Worm (Caenorhabditis elegans) whole organism, late embryonic: ENCODE data around the gene set-25.
A peak's percentile ranks its signal among the peaks of the same experiment; 100 is the strongest.

Source experiments
- C38D4.7 ChIP-seq: fragments of 200-800 bp; sonication (Bioruptor generic); optimal IDR thresholded peaks from 2 replicates; lab custom pipeline; 2018; ENCODE audit warnings: mild to moderate bottlenecking, missing genetic modification characterization, moderate library complexity, missing compliant biosample characterization
- T23F11.4 ChIP-seq: fragments of 200-800 bp; sonication (Bioruptor generic); optimal IDR thresholded peaks from 2 replicates; lab custom pipeline; 2018; ENCODE audit warnings: mild to moderate bottlenecking, missing genetic modification characterization, missing compliant biosample characterization
- ahr-1 ChIP-seq: sonication (generic microtip); optimal IDR thresholded peaks from 2 replicates; lab custom pipeline; 2016; ENCODE audit warnings: missing genetic modification characterization, missing compliant biosample characterization
- ama-1 ChIP-seq: fragments of 150-350 bp; optimal IDR thresholded peaks from 2 replicates; lab custom pipeline; 2014
- ceh-14 ChIP-seq: sonication (generic microtip); optimal IDR thresholded peaks from 2 replicates; lab custom pipeline; 2016; ENCODE audit warnings: missing genotype, missing genetic modification characterization, missing compliant biosample characterization
- ceh-2 ChIP-seq: sonication (generic microtip); optimal IDR thresholded peaks from 2 replicates; lab custom pipeline; 2016; ENCODE audit warnings: missing genotype, missing genetic modification characterization, missing compliant biosample characterization
- ceh-30 ChIP-seq: fragments of 150-350 bp; optimal IDR thresholded peaks from 2 replicates; lab custom pipeline; 2014; ENCODE audit warnings: missing biosample characterization, missing genetic modification characterization
- ceh-31 ChIP-seq: sonication (generic microtip); optimal IDR thresholded peaks from 2 replicates; lab custom pipeline; 2016; ENCODE audit warnings: missing genetic modification characterization, missing compliant biosample characterization
- ceh-34 ChIP-seq: sonication (generic microtip); optimal IDR thresholded peaks from 2 replicates; lab custom pipeline; 2016; ENCODE audit warnings: mild to moderate bottlenecking, missing genetic modification characterization, missing compliant biosample characterization
- ceh-45 ChIP-seq: fragments of 200-800 bp; sonication (Bioruptor generic); IDR thresholded peaks from 2 replicates; pipeline ENCODE4 v1.3.6; 2022; ENCODE audit warnings: missing genetic modification reagents, missing genetic modification characterization, missing compliant biosample characterization
- ceh-6 ChIP-seq: fragments of 200-800 bp; sonication (Bioruptor generic); optimal IDR thresholded peaks from 2 replicates; lab custom pipeline; 2018; ENCODE audit warnings: mild to moderate bottlenecking, missing genetic modification characterization, missing compliant biosample characterization
- dve-1 ChIP-seq: sonication (generic microtip); optimal IDR thresholded peaks from 2 replicates; lab custom pipeline; 2017; ENCODE audit warnings: antibody characterized with exemption, mild to moderate bottlenecking, missing genetic modification characterization, missing compliant biosample characterization
- elt-2 ChIP-seq: sonication (generic microtip); optimal IDR thresholded peaks from 2 replicates; lab custom pipeline; 2016; ENCODE audit warnings: missing genetic modification reagents, missing genetic modification characterization, missing compliant biosample characterization
- eyg-1 ChIP-seq: sonication (generic microtip); optimal IDR thresholded peaks from 2 replicates; lab custom pipeline; 2016; ENCODE audit warnings: missing genotype, missing genetic modification characterization, missing compliant biosample characterization
- fax-1 ChIP-seq: sonication (generic microtip); optimal IDR thresholded peaks from 2 replicates; lab custom pipeline; 2016; ENCODE audit warnings: missing genotype, missing genetic modification characterization, missing compliant biosample characterization
- fkh-6 ChIP-seq: sonication (generic microtip); optimal IDR thresholded peaks from 2 replicates; lab custom pipeline; 2016; ENCODE audit warnings: missing genetic modification characterization, missing compliant biosample characterization
- gmeb-2 ChIP-seq: sonication (generic microtip); optimal IDR thresholded peaks from 2 replicates; lab custom pipeline; 2016; ENCODE audit warnings: missing genetic modification characterization, inconsistent platforms, missing compliant biosample characterization
- hlh-13 ChIP-seq: fragments of 200-800 bp; sonication (Bioruptor generic); optimal IDR thresholded peaks from 2 replicates; lab custom pipeline; 2018; ENCODE audit warnings: mild to moderate bottlenecking, missing genetic modification characterization, missing compliant biosample characterization
- hlh-6 ChIP-seq: sonication (generic microtip); optimal IDR thresholded peaks from 2 replicates; lab custom pipeline; 2016; ENCODE audit warnings: missing genotype, missing genetic modification characterization, missing compliant biosample characterization
- hlh-8 ChIP-seq: sonication (generic microtip); optimal IDR thresholded peaks from 2 replicates; lab custom pipeline; 2016; ENCODE audit warnings: missing genotype, missing genetic modification characterization, missing compliant biosample characterization
- madf-2 ChIP-seq: sonication (generic microtip); optimal IDR thresholded peaks from 2 replicates; lab custom pipeline; 2017; ENCODE audit warnings: missing genetic modification characterization, missing compliant biosample characterization
- nfya-1 ChIP-seq: sonication (generic microtip); optimal IDR thresholded peaks from 2 replicates; lab custom pipeline; 2017; ENCODE audit warnings: missing genetic modification characterization, mild to moderate bottlenecking, missing compliant biosample characterization, antibody characterized with exemption, moderate library complexity
- npax-4 ChIP-seq: sonication (generic microtip); optimal IDR thresholded peaks from 2 replicates; lab custom pipeline; 2016; ENCODE audit warnings: missing genetic modification characterization, missing compliant biosample characterization
- odd-2 ChIP-seq: sonication (generic microtip); optimal IDR thresholded peaks from 2 replicates; lab custom pipeline; 2017; ENCODE audit warnings: antibody characterized with exemption, mild to moderate bottlenecking, missing genetic modification characterization, missing compliant biosample characterization
- pat-9 ChIP-seq: fragments of 200-800 bp; sonication (Bioruptor generic); optimal IDR thresholded peaks from 2 replicates; lab custom pipeline; 2018; ENCODE audit warnings: mild to moderate bottlenecking, missing genetic modification characterization, moderate library complexity, missing compliant biosample characterization
- pax-1 ChIP-seq: fragments of 150-350 bp; optimal IDR thresholded peaks from 2 replicates; lab custom pipeline; 2014; ENCODE audit warnings: missing biosample characterization, missing genetic modification characterization
- pqm-1 ChIP-seq: sonication (generic microtip); optimal IDR thresholded peaks from 2 replicates; lab custom pipeline; 2016; ENCODE audit warnings: missing genetic modification characterization, missing compliant biosample characterization
- pros-1 ChIP-seq: fragments of 150-350 bp; optimal IDR thresholded peaks from 2 replicates; lab custom pipeline; 2014; ENCODE audit warnings: missing biosample characterization, missing genetic modification reagents, missing genetic modification characterization
- sox-2 ChIP-seq: fragments of 200-800 bp; sonication (Bioruptor generic); IDR thresholded peaks from 2 replicates; pipeline ENCODE4 v1.3.6; 2022; ENCODE audit warnings: missing genetic modification reagents, missing genetic modification characterization, missing compliant biosample characterization
- syd-9 ChIP-seq: sonication (generic microtip); optimal IDR thresholded peaks from 2 replicates; lab custom pipeline; 2016; ENCODE audit warnings: mild to moderate bottlenecking, missing genetic modification characterization, moderate library complexity, missing compliant biosample characterization
- tbx-2 ChIP-seq: sonication (generic microtip); optimal IDR thresholded peaks from 2 replicates; lab custom pipeline; 2016; ENCODE audit warnings: missing genetic modification characterization, missing compliant biosample characterization
- unc-42 ChIP-seq: sonication (generic microtip); optimal IDR thresholded peaks from 2 replicates; lab custom pipeline; 2016; ENCODE audit warnings: missing genotype, missing genetic modification characterization, missing compliant biosample characterization
- unc-55 ChIP-seq: sonication (generic microtip); optimal IDR thresholded peaks from 2 replicates; lab custom pipeline; 2017; ENCODE audit warnings: missing biosample characterization, missing genetic modification reagents, missing genetic modification characterization

The set-25 gene

ce11 chrIII:13307107-13307506 lies 14.2 kb upstream of the set-25 start, which contains the start of the genes klp-19 and slc-36.1:
TSS of gene klp-19 (minus strand) at chrIII:13307259.
TSS of gene slc-36.1 (plus strand) at chrIII:13307502.
- no peak for TF ChIP-seq madf-2 (tag; lab: Kevin White, UChicago)
- peak; percentile 42 for TF ChIP-seq nfya-1
- peak; percentile 78 for TF ChIP-seq unc-42 (tag; lab: Kevin White, UChicago)
- peak; percentile 12 for TF ChIP-seq ceh-31 (tag; lab: Kevin White, UChicago)
- no peak for TF ChIP-seq hlh-8 (tag; lab: Kevin White, UChicago)
- TF ChIP-seq ceh-14 = no peak
- TF ChIP-seq dve-1 = no peak
- TF ChIP-seq pax-1 (tag; lab: Kevin White, UChicago) = no peak
- no peak for TF ChIP-seq C38D4.7 (GFP tag; lab: Kevin White, UChicago)
- no peak for TF ChIP-seq odd-2 (tag; lab: Kevin White, UChicago)
- TF ChIP-seq tbx-2 = no peak
- TF ChIP-seq ceh-34 = peak; percentile 12
- no peak for TF ChIP-seq ceh-45 (GFP tag; lab: Robert Waterston, UW)
- no peak for TF ChIP-seq fax-1

- TF ChIP-seq tbx-2 (no peak), T23F11.4 (no peak), hlh-8 (tag; lab: Kevin White, UChicago) (no peak), ceh-6 (GFP tag; lab: Kevin White, UChicago) (no peak), ahr-1 (tag; lab: Kevin White, UChicago) (no peak), pax-1 (tag; lab: Kevin White, UChicago) (no peak), unc-55 (GFP tag; lab: Kevin White, UChicago) (no peak), ceh-2 (tag; lab: Kevin White, UChicago) (no peak), ceh-34 (no peak), hlh-13 (GFP tag; lab: Kevin White, UChicago) (no peak), ceh-14 (no peak), sox-2 (GFP tag; lab: Robert Waterston, UW) (no peak), eyg-1 (tag; lab: Kevin White, UChicago) (no peak), pat-9 (tag; lab: Kevin White, UChicago) (no peak), fax-1 (no peak), gmeb-2 (no peak), madf-2 (tag; lab: Kevin White, UChicago) (no peak), hlh-6 (tag; lab: Kevin White, UChicago) (no peak), C38D4.7 (GFP tag; lab: Kevin White, UChicago) (no peak), unc-42 (tag; lab: Kevin White, UChicago) (no peak)
These were observed 12.6 kb upstream of the set-25 start for ce11 chrIII:13305537-13305936.

ce11 chrIII:13302578-13302977 lies 9.7 kb upstream of the set-25 start:
- no peak for TF ChIP-seq ceh-6 (GFP tag; lab: Kevin White, UChicago)
- TF ChIP-seq syd-9 (tag; lab: Kevin White, UChicago) = no peak
- TF ChIP-seq ahr-1 (tag; lab: Kevin White, UChicago) = no peak
- no peak for TF ChIP-seq pros-1 (tag; lab: Kevin White, UChicago)
- no peak for TF ChIP-seq hlh-6 (tag; lab: Kevin White, UChicago)
- TF ChIP-seq fkh-6 = no peak
- TF ChIP-seq ama-1 = no peak
- no peak for TF ChIP-seq unc-55 (GFP tag; lab: Kevin White, UChicago)

ce11 chrIII:13301983-13302382 lies 9.1 kb upstream of the set-25 start:
- TF ChIP-seq pqm-1 (tag; lab: Kevin White, UChicago) (no peak), ceh-2 (tag; lab: Kevin White, UChicago) (no peak), ceh-6 (GFP tag; lab: Kevin White, UChicago) (no peak), pat-9 (tag; lab: Kevin White, UChicago) (no peak), npax-4 (no peak), ceh-14 (no peak), ceh-30 (no peak), nfya-1 (no peak), unc-42 (tag; lab: Kevin White, UChicago) (no peak)

- TF ChIP-seq hlh-6 (tag; lab: Kevin White, UChicago) (no peak), elt-2 (tag; lab: Kevin White, UChicago) (peak; percentile 51)
These were observed 6.0 kb upstream of the set-25 start, which contains the start of gene pgm-2 for ce11 chrIII:13298722-13299431. TSS of gene pgm-2 (plus strand) at chrIII:13299378.
